Fruit fly (Drosophila melanogaster) whole organism, wandering third instar larva: ENCODE measurements around the gene Hasp.

Experiments
- CG32264 ChIP-seq: fragments of 200-800 bp; sonication (Bioruptor generic); optimal IDR thresholded peaks from 2 replicates; lab custom pipeline; 2016; ENCODE audit warnings: missing biosample characterization, missing genetic modification characterization
- HLH106 ChIP-seq: fragments of 200-800 bp; optimal IDR thresholded peaks from 3 replicates; lab custom pipeline; 2019; ENCODE audit warnings: missing biosample characterization, mild to moderate bottlenecking, missing genetic modification characterization, moderate library complexity
- OdsH ChIP-seq: fragments of 200-800 bp; sonication (Bioruptor generic); optimal IDR thresholded peaks from 2 replicates; lab custom pipeline; 2016; ENCODE audit warnings: missing biosample characterization, mild to moderate bottlenecking, missing genetic modification characterization
- br ChIP-seq: fragments of 200-800 bp; sonication (Bioruptor generic); optimal IDR thresholded peaks from 2 replicates; lab custom pipeline; 2016; ENCODE audit warnings: missing biosample characterization, missing genetic modification characterization
- h ChIP-seq: fragments of 200-800 bp; sonication (Bioruptor generic); optimal IDR thresholded peaks from 3 replicates; lab custom pipeline; 2016; ENCODE audit warnings: missing biosample characterization, mild to moderate bottlenecking, missing genetic modification characterization
- pan ChIP-seq: fragments of >200 bp; optimal IDR thresholded peaks from 2 replicates; lab custom pipeline; 2017
- usp ChIP-seq: fragments of >200 bp; optimal IDR thresholded peaks from 2 replicates; lab custom pipeline; 2017; ENCODE audit warnings: missing biosample characterization, missing genetic modification characterization
- woc ChIP-seq: sonication (Bioruptor generic); optimal IDR thresholded peaks from 2 replicates; lab custom pipeline; 2016; ENCODE audit warnings: missing biosample characterization, mild to moderate bottlenecking, missing genetic modification characterization

- TF ChIP-seq woc (GFP tag; lab: Kevin White, UChicago) (no peak), br (no peak), CG32264 (GFP tag; lab: Kevin White, UChicago) (no peak), usp (no peak), HLH106 (no peak), OdsH (GFP tag; lab: Kevin White, UChicago) (no peak), pan (no peak), h (no peak)
These were observed 23.3 kb upstream of the Hasp start, which contains the start of gene CG13081 for dm6 chr2L:19540307-19540706.
